Worm (Caenorhabditis elegans): ENCODE data around the gene W04G3.5.

DNA sequence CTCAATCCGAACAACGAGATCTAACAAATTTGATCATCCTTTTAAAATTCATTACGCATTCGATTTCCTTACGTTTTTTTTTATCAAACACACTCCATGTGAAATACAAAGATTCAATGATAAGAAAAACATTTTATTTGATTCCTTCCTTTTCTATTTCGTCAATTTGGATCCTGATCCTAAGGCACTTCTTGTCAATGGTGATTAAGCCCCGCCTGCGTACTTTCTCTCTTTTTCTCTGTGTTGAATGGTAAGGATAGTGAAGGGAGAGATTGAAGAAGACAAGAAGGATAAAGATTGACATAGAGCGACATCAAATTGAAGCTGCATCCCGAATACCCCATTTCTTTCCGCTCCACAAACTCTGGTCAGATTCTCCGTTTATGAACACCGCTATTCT is 35.7 kb downstream of the W04G3.5 start, which contains the start of gene grd-1:
- TF ChIP-seq npax-4 (tag; optimal IDR thresholded peaks at IDR 0.05) = no peak
- TF ChIP-seq eyg-1 (tag; optimal IDR thresholded peaks at IDR 0.05) = no peak
- no peak for TF ChIP-seq hlh-15 (tag; optimal IDR thresholded peaks at IDR 0.05)
- TF ChIP-seq nhr-11 (tag; optimal IDR thresholded peaks at IDR 0.05) = no peak
- TF ChIP-seq unc-42 (tag; optimal IDR thresholded peaks at IDR 0.05) = no peak
- no peak for TF ChIP-seq dve-1 (tag; optimal IDR thresholded peaks at IDR 0.05)
- TF ChIP-seq ama-1 (optimal IDR thresholded peaks at IDR 0.05) = no peak
- TF ChIP-seq pha-4 (tag; optimal IDR thresholded peaks at IDR 0.05) = no peak
- no peak for TF ChIP-seq K09A11.1 (tag; optimal IDR thresholded peaks at IDR 0.05; ENCODE audit: insufficient read depth)
- TF ChIP-seq C08G9.2 (tag; optimal IDR thresholded peaks at IDR 0.05) = no peak
- no peak for TF ChIP-seq fkh-10 (GFP tag; optimal IDR thresholded peaks at IDR 0.05)
- TF ChIP-seq sox-4 (tag; optimal IDR thresholded peaks at IDR 0.05) = no peak
- no peak for TF ChIP-seq nfya-1 (tag; optimal IDR thresholded peaks at IDR 0.05)
- TF ChIP-seq pqm-1 (tag; optimal IDR thresholded peaks at IDR 0.05) = no peak

All from whole organism, late embryonic.